Worm (Caenorhabditis elegans): ENCODE results near the gene W02B12.11.

The W02B12.11 gene

DNA sequence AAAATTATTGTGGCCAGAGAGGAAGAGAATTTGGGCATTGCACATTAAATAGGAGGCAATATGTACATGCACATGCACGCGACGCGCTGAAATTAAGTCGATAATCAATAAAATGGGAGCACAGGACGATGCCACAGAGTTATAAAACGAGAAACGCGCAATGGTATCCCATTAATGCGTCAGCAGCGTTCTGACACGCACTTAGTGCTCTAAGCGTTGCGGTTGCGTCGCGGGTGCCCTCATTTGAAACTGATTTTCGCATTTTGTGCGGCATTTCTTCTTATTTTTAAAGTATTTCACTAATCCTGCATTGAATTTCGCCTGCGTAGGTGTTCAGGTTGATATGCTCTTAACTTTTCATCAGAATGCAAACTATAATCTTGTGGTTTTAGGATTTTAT, 20.6 kb upstream of the W02B12.11 start, which contains the start of gene rsp-1 (continued):
- TF ChIP-seq sdc-2 (tag; optimal IDR thresholded peaks at IDR 0.05) (peak; percentile 46), K09A11.1 (tag; optimal IDR thresholded peaks at IDR 0.05; ENCODE audit: insufficient read depth) (peak; percentile 11), tbx-7 (tag; optimal IDR thresholded peaks at IDR 0.05) (no peak), ceh-48 (tag; optimal IDR thresholded peaks at IDR 0.05) (peak; percentile 88), unc-86 (tag; optimal IDR thresholded peaks at IDR 0.05) (peak; percentile 23), ahr-1 (tag; optimal IDR thresholded peaks at IDR 0.05) (no peak), ceh-9 (tag; optimal IDR thresholded peaks at IDR 0.05) (no peak), che-1 (tag; optimal IDR thresholded peaks at IDR 0.05) (peak; percentile 6), ceh-18 (tag; optimal IDR thresholded peaks at IDR 0.05) (peak; percentile 77), hlh-13 (GFP tag; optimal IDR thresholded peaks at IDR 0.05) (no peak), pha-2 (tag; optimal IDR thresholded peaks at IDR 0.05) (peak; percentile 33), ceh-34 (tag; optimal IDR thresholded peaks at IDR 0.05) (peak; percentile 58), syd-9 (tag; optimal IDR thresholded peaks at IDR 0.05) (peak; percentile 45), T23F11.4 (GFP tag; optimal IDR thresholded peaks at IDR 0.05) (peak; percentile 8), fkh-10 (GFP tag; optimal IDR thresholded peaks at IDR 0.05) (peak; percentile 13), ceh-24 (tag; optimal IDR thresholded peaks at IDR 0.05) (no peak), dve-1 (tag; optimal IDR thresholded peaks at IDR 0.05) (peak; percentile 67), unc-42 (tag; optimal IDR thresholded peaks at IDR 0.05) (peak; percentile 81), ceh-22 (tag; optimal IDR thresholded peaks at IDR 0.05) (no peak), lim-6 (tag; optimal IDR thresholded peaks at IDR 0.05) (peak; percentile 55), ceh-45 (GFP tag; IDR thresholded peaks at IDR 0.05) (no peak), gmeb-2 (tag; optimal IDR thresholded peaks at IDR 0.05) (peak; percentile 35)

DNA sequence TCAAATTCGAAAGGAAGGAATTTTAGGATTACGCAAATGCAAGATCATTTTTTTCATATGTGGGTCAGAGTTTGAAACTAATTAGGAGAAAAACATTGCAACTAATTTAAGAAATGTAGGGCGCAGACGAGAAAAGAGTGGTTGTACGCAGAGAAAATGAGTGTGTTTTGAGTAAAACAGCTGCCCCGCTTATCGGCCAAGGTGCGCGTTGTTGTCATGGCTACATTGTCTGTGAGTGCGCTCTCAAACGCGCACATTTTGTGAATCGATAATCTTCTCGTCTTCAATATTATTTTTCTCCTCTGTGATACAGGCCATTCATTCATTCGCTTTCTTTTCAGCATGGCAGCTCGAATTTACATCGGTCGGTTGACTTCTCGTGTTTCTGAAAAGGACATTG, 20.0 kb upstream of the W02B12.11 start:
- TF ChIP-seq lim-6 (tag; optimal IDR thresholded peaks at IDR 0.05): no peak
- no peak for TF ChIP-seq elt-4 (tag; optimal IDR thresholded peaks at IDR 0.05)
- no peak for TF ChIP-seq F13H6.1 (tag; optimal IDR thresholded peaks at IDR 0.05)
- TF ChIP-seq hlh-15 (tag; optimal IDR thresholded peaks at IDR 0.05): no peak
- no peak for TF ChIP-seq sox-2 (GFP tag; IDR thresholded peaks at IDR 0.05)
- no peak for TF ChIP-seq hlh-8 (tag; optimal IDR thresholded peaks at IDR 0.05)
- no peak for TF ChIP-seq fkh-10 (GFP tag; optimal IDR thresholded peaks at IDR 0.05)
- TF ChIP-seq C08G9.2 (tag; optimal IDR thresholded peaks at IDR 0.05): no peak
- TF ChIP-seq ets-4 (tag; optimal IDR thresholded peaks at IDR 0.05): no peak
- no peak for TF ChIP-seq npax-4 (tag; optimal IDR thresholded peaks at IDR 0.05)
- TF ChIP-seq ahr-1 (tag; optimal IDR thresholded peaks at IDR 0.05): no peak
- no peak for TF ChIP-seq ceh-14 (tag; optimal IDR thresholded peaks at IDR 0.05)
- no peak for TF ChIP-seq K09A11.1 (tag; optimal IDR thresholded peaks at IDR 0.05; ENCODE audit: insufficient read depth)
- no peak for TF ChIP-seq syd-9 (tag; optimal IDR thresholded peaks at IDR 0.05)
- no peak for TF ChIP-seq ama-1 (optimal IDR thresholded peaks at IDR 0.05)
- TF ChIP-seq dmd-4 (tag; optimal IDR thresholded peaks at IDR 0.05; ENCODE audit: borderline replicate concordance): no peak
- TF ChIP-seq hlh-13 (GFP tag; optimal IDR thresholded peaks at IDR 0.05): no peak

DNA sequence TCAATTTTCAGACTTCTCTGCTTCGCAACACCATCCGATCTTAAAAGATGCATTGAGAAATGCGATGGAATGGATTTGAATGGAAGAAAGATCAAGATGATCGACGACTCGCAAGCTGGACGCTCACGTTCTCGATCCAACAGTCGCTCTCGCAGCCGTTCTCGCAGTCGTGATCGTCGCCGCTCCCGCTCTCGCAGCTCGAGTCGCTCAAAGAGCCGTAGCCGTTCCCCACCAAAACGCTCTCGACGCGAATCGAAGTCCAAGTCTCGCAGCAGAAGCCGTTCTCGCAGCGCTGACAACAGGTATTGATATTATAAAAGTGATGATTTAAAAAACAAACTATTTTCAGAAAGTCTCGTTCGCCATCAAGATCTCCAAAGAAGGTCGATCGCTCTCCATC, 18.5 kb upstream of the W02B12.11 start:
- TF ChIP-seq ceh-6 (GFP tag; optimal IDR thresholded peaks at IDR 0.05) (no peak), ceh-34 (tag; optimal IDR thresholded peaks at IDR 0.05) (no peak), hlh-15 (tag; optimal IDR thresholded peaks at IDR 0.05) (no peak), elt-4 (tag; optimal IDR thresholded peaks at IDR 0.05) (no peak), ceh-31 (tag; optimal IDR thresholded peaks at IDR 0.05) (no peak), unc-42 (tag; optimal IDR thresholded peaks at IDR 0.05) (no peak), ceh-22 (tag; optimal IDR thresholded peaks at IDR 0.05) (no peak), npax-4 (tag; optimal IDR thresholded peaks at IDR 0.05) (no peak), ztf-16 (tag; optimal IDR thresholded peaks at IDR 0.05) (no peak), tbx-7 (tag; optimal IDR thresholded peaks at IDR 0.05) (no peak), ahr-1 (tag; optimal IDR thresholded peaks at IDR 0.05) (no peak), unc-3 (GFP tag; conservative IDR thresholded peaks at IDR 0.05) (no peak), unc-3 (tag; optimal IDR thresholded peaks at IDR 0.05) (no peak)

DNA sequence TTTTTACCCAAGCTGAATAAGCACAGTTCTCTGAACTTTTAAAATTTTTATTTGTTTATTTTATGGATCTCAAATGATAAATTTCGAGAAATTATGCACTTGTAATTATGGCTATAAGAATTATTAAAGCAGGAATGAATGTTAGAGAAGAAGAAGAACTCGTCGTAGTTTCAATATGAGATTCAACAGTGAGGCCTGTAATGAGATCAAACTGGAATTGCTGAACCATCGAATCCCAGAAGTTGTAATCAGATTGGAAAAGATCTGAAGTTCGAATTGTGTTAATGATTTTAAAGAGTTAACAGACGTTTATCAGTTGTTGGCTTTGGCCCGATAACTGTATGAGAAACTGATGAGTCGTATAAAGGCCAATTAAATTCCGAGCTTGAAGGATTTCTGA, 17.9 kb upstream of the W02B12.11 start:
- TF ChIP-seq ceh-24 (tag; optimal IDR thresholded peaks at IDR 0.05): no peak
- no peak for TF ChIP-seq hlh-8 (tag; optimal IDR thresholded peaks at IDR 0.05)
- TF ChIP-seq pha-2 (tag; optimal IDR thresholded peaks at IDR 0.05): no peak
- TF ChIP-seq T23F11.4 (GFP tag; optimal IDR thresholded peaks at IDR 0.05): no peak
- no peak for TF ChIP-seq lin-11 (tag; optimal IDR thresholded peaks at IDR 0.05)
- TF ChIP-seq ceh-2 (tag; optimal IDR thresholded peaks at IDR 0.05): no peak
- no peak for TF ChIP-seq ref-2 (tag; optimal IDR thresholded peaks at IDR 0.05)
